Worm (Caenorhabditis elegans): ENCODE measurements around the gene T09F3.4.

ce11 chrII:10388041-10388706 lies 7.3 kb upstream of the T09F3.4 start:
- TF ChIP-seq dao-5 (tag; optimal IDR thresholded peaks at IDR 0.05) (no peak), him-1 (tag; optimal IDR thresholded peaks at IDR 0.05) (peak; percentile 44), W03F9.2 (tag; optimal IDR thresholded peaks at IDR 0.05) (peak; percentile 79)
